Worm (Caenorhabditis elegans) whole organism, late embryonic: ENCODE results near the gene F44E2.6.
A peak's percentile ranks its signal among the peaks of the same experiment; 100 is the strongest.

Experiments used
- ahr-1 ChIP-seq: sonication (generic microtip); optimal IDR thresholded peaks from 2 replicates; lab custom pipeline; 2016; ENCODE audit warnings: missing genetic modification characterization, missing compliant biosample characterization
- ceh-19 ChIP-seq: fragments of 200-800 bp; sonication (Bioruptor generic); optimal IDR thresholded peaks from 2 replicates; lab custom pipeline; 2018; ENCODE audit warnings: mild to moderate bottlenecking, missing genetic modification characterization, missing compliant biosample characterization
- ceh-45 ChIP-seq: fragments of 200-800 bp; sonication (Bioruptor generic); IDR thresholded peaks from 2 replicates; pipeline ENCODE4 v1.3.6; 2022; ENCODE audit warnings: missing genetic modification reagents, missing genetic modification characterization, missing compliant biosample characterization
- elt-2 ChIP-seq: sonication (generic microtip); optimal IDR thresholded peaks from 2 replicates; lab custom pipeline; 2016; ENCODE audit warnings: missing genetic modification reagents, missing genetic modification characterization, missing compliant biosample characterization
- nfya-1 ChIP-seq: sonication (generic microtip); optimal IDR thresholded peaks from 2 replicates; lab custom pipeline; 2017; ENCODE audit warnings: missing genetic modification characterization, mild to moderate bottlenecking, missing compliant biosample characterization, antibody characterized with exemption, moderate library complexity
- nhr-232 ChIP-seq: sonication (generic microtip); optimal IDR thresholded peaks from 2 replicates; lab custom pipeline; 2016; ENCODE audit warnings: missing genetic modification characterization, missing compliant biosample characterization
- npax-4 ChIP-seq: sonication (generic microtip); optimal IDR thresholded peaks from 2 replicates; lab custom pipeline; 2016; ENCODE audit warnings: missing genetic modification characterization, missing compliant biosample characterization
- pha-4 ChIP-seq: fragments of 150-350 bp; optimal IDR thresholded peaks from 2 replicates; lab custom pipeline; 2018; ENCODE audit warnings: missing biosample characterization, missing genetic modification reagents, missing genetic modification characterization
- rnt-1 ChIP-seq: sonication (generic microtip); optimal IDR thresholded peaks from 2 replicates; lab custom pipeline; 2016; ENCODE audit warnings: missing genetic modification characterization, missing compliant biosample characterization
- tbx-2 ChIP-seq: sonication (generic microtip); optimal IDR thresholded peaks from 2 replicates; lab custom pipeline; 2016; ENCODE audit warnings: missing genetic modification characterization, missing compliant biosample characterization
- unc-3 ChIP-seq, 2 experiments: fragments of 200-800 bp in 1 of 2; sonication (Bioruptor generic) in 1 of 2; sonication (generic microtip) in 1 of 2; conservative IDR thresholded peaks in 1 of 2; optimal IDR thresholded peaks in 1 of 2; 2 replicates each; pipeline versions ENCODE4 v1.3.6 to Lab custom; 2016 to 2022; ENCODE audit warnings: missing compliant biosample characterization in 2 of 2, missing genetic modification characterization in 2 of 2, missing genetic modification reagents in 1 of 2

- TF ChIP-seq nhr-232 (tag; lab: Kevin White, UChicago) (no peak), pha-4 (no peak), npax-4 (tag; lab: Kevin White, UChicago) (no peak), ahr-1 (tag; lab: Kevin White, UChicago) (no peak), elt-2 (no peak), ceh-45 (no peak), ceh-19 (no peak), rnt-1 (tag; lab: Kevin White, UChicago) (peak; percentile 1), tbx-2 (tag; lab: Kevin White, UChicago) (no peak), unc-3 (GFP tag; conservative IDR thresholded peaks at IDR 0.05; lab: Robert Waterston, UW) (no peak), unc-3 (tag; optimal IDR thresholded peaks at IDR 0.05; lab: Kevin White, UChicago) (no peak), nfya-1 (no peak)
Measured at ce11 chrIII:8838075-8838474, 6.9 kb downstream of the F44E2.6 start, which contains the start of gene F44E2.4.
